Worm (Caenorhabditis elegans) whole organism, L4 larva: ENCODE data around the gene F16H6.7.
A peak's percentile ranks its signal among the peaks of the same experiment; 100 is the strongest.

ENCODE experiments used
- F49E8.2 ChIP-seq: sonication (generic microtip); optimal IDR thresholded peaks from 2 replicates; lab custom pipeline; 2016; ENCODE audit warnings: missing compliant biosample characterization, mild to moderate bottlenecking, missing genetic modification characterization, borderline replicate concordance
- R02D3.7 ChIP-seq: fragments of 150-350 bp; sonication (generic microtip); optimal IDR thresholded peaks from 3 replicates; lab custom pipeline; 2014; ENCODE audit warnings: missing biosample characterization, missing genetic modification characterization
- T20F7.1 ChIP-seq: fragments of 200-800 bp; sonication (Bioruptor generic); optimal IDR thresholded peaks from 2 replicates; lab custom pipeline; 2018; ENCODE audit warnings: mild to moderate bottlenecking, missing genetic modification characterization, missing compliant biosample characterization
- Y75B8A.6 ChIP-seq: fragments of 200-800 bp; sonication (Bioruptor generic); IDR thresholded peaks from 2 replicates; pipeline ENCODE4 v1.3.6; 2022; ENCODE audit warnings: missing genetic modification reagents, missing genetic modification characterization, missing compliant biosample characterization
- aha-1 ChIP-seq: fragments of 150-350 bp; peaks from one replicate; lab custom pipeline; 2014; ENCODE audit warnings: missing biosample characterization, missing genetic modification characterization
- ama-1 ChIP-seq: fragments of 150-350 bp; optimal IDR thresholded peaks from 2 replicates; lab custom pipeline; 2014; ENCODE audit warnings: inconsistent platforms, mixed read lengths
- attf-4 ChIP-seq: sonication (generic microtip); optimal IDR thresholded peaks from 3 replicates; lab custom pipeline; 2017; ENCODE audit warnings: missing biosample characterization, missing genetic modification characterization
- ceh-20 ChIP-seq: fragments of 200-800 bp; sonication (Bioruptor generic); IDR thresholded peaks from 2 replicates; pipeline ENCODE4 v1.3.6; 2022; ENCODE audit warnings: missing genetic modification reagents, missing genetic modification characterization, missing compliant biosample characterization
- ceh-62 ChIP-seq: sonication (generic microtip); optimal IDR thresholded peaks from 2 replicates; lab custom pipeline; 2017; ENCODE audit warnings: missing biosample characterization, missing genetic modification characterization
- ceh-82 ChIP-seq: sonication (generic microtip); optimal IDR thresholded peaks from 2 replicates; lab custom pipeline; 2017; ENCODE audit warnings: missing biosample characterization, missing genetic modification characterization
- ctbp-1 ChIP-seq: fragments of 200-800 bp; sonication (Bioruptor generic); IDR thresholded peaks from 2 replicates; pipeline ENCODE4 v1.3.6; 2022; ENCODE audit warnings: missing genetic modification reagents, missing genetic modification characterization, missing compliant biosample characterization
- daf-16 ChIP-seq, 3 experiments: sonication (generic microtip); optimal IDR thresholded peaks; 2 replicates each; lab custom pipeline; 2016 to 2017; ENCODE audit warnings: missing genetic modification characterization in 3 of 3, missing genetic modification reagents in 3 of 3, mild to moderate bottlenecking in 2 of 3, missing compliant biosample characterization in 2 of 3, missing biosample characterization in 1 of 3, moderate library complexity in 1 of 3
- daf-19 ChIP-seq: fragments of 200-800 bp; sonication (Bioruptor generic); conservative IDR thresholded peaks from 2 replicates; pipeline ENCODE4 v1.3.6; 2022; ENCODE audit warnings: missing genetic modification characterization, missing compliant biosample characterization
- daf-8 ChIP-seq: fragments of 200-800 bp; sonication (Bioruptor generic); IDR thresholded peaks from 2 replicates; pipeline ENCODE4 v1.3.6; 2022; ENCODE audit warnings: missing genetic modification characterization, missing compliant biosample characterization
- duxl-1 ChIP-seq: sonication (generic microtip); optimal IDR thresholded peaks from 2 replicates; lab custom pipeline; 2016; ENCODE audit warnings: mild to moderate bottlenecking, missing genetic modification characterization, moderate library complexity, missing compliant biosample characterization; ENCODE audit not compliant: poor library complexity
- dve-1 ChIP-seq: sonication (generic microtip); optimal IDR thresholded peaks from 2 replicates; lab custom pipeline; 2017; ENCODE audit warnings: antibody characterized with exemption, mild to moderate bottlenecking, missing genetic modification characterization, missing compliant biosample characterization; ENCODE audit not compliant: insufficient read depth
- egl-27 ChIP-seq: sonication (generic microtip); optimal IDR thresholded peaks from 3 replicates; lab custom pipeline; 2017; ENCODE audit warnings: missing biosample characterization, missing genetic modification reagents, missing genetic modification characterization
- gei-8 ChIP-seq: fragments of 200-800 bp; sonication (Bioruptor generic); optimal IDR thresholded peaks from 2 replicates; lab custom pipeline; 2018; ENCODE audit warnings: mild to moderate bottlenecking, missing genetic modification characterization, missing compliant biosample characterization
- hlh-11 ChIP-seq: fragments of 200-800 bp; sonication (Bioruptor generic); optimal IDR thresholded peaks from 2 replicates; lab custom pipeline; 2018; ENCODE audit warnings: mild to moderate bottlenecking, missing genetic modification characterization, missing compliant biosample characterization
- hlh-30 ChIP-seq: sonication (generic microtip); optimal IDR thresholded peaks from 2 replicates; lab custom pipeline; 2017; ENCODE audit warnings: antibody characterized with exemption, mild to moderate bottlenecking, missing genetic modification characterization, missing compliant biosample characterization; ENCODE audit not compliant: insufficient read depth
- lin-38 ChIP-seq: fragments of 200-800 bp; sonication (Bioruptor generic); IDR thresholded peaks from 2 replicates; pipeline ENCODE4 v1.3.6; 2022; ENCODE audit warnings: missing genetic modification reagents, missing genetic modification characterization, missing compliant biosample characterization
- lir-3 ChIP-seq: sonication (generic microtip); optimal IDR thresholded peaks from 2 replicates; lab custom pipeline; 2016; ENCODE audit warnings: mild to moderate bottlenecking, missing genetic modification characterization, missing compliant biosample characterization
- madf-5 ChIP-seq, 2 experiments: fragments of 200-800 bp; sonication (Bioruptor generic); IDR thresholded peaks; 2 replicates each; pipeline ENCODE4 v1.3.6; 2022; ENCODE audit warnings: missing compliant biosample characterization in 2 of 2, missing genetic modification characterization in 2 of 2
- mes-2 ChIP-seq: sonication (generic microtip); optimal IDR thresholded peaks from 2 replicates; lab custom pipeline; 2016; ENCODE audit warnings: missing genotype, mild to moderate bottlenecking, missing genetic modification characterization, missing compliant biosample characterization; ENCODE audit not compliant: poor library complexity, severe bottlenecking
- mxl-3 ChIP-seq: fragments of 200-800 bp; sonication (Bioruptor generic); optimal IDR thresholded peaks from 2 replicates; lab custom pipeline; 2018; ENCODE audit warnings: mild to moderate bottlenecking, missing genetic modification characterization, missing compliant biosample characterization
- nhr-102 ChIP-seq: sonication (generic microtip); optimal IDR thresholded peaks from 2 replicates; lab custom pipeline; 2016; ENCODE audit warnings: mild to moderate bottlenecking, missing genetic modification characterization, moderate library complexity, missing compliant biosample characterization
- nhr-11 ChIP-seq: fragments of 150-350 bp; optimal IDR thresholded peaks from 2 replicates; lab custom pipeline; 2014; ENCODE audit warnings: missing biosample characterization, missing genetic modification characterization
- nhr-25 ChIP-seq: sonication (generic microtip); optimal IDR thresholded peaks from 2 replicates; lab custom pipeline; 2017; ENCODE audit warnings: missing genetic modification characterization, mild to moderate bottlenecking, missing compliant biosample characterization, antibody characterized with exemption, moderate library complexity, borderline replicate concordance; ENCODE audit not compliant: insufficient read depth
- nhr-42 ChIP-seq: fragments of 200-800 bp; sonication (Bioruptor generic); IDR thresholded peaks from 2 replicates; pipeline ENCODE4 v1.3.6; 2022; ENCODE audit warnings: missing genetic modification characterization, missing compliant biosample characterization
- nhr-48 ChIP-seq: sonication (generic microtip); optimal IDR thresholded peaks from 2 replicates; lab custom pipeline; 2016; ENCODE audit warnings: mild to moderate bottlenecking, missing genetic modification characterization, missing compliant biosample characterization
- nhr-77 ChIP-seq: fragments of 150-350 bp; optimal IDR thresholded peaks from 2 replicates; lab custom pipeline; 2014; ENCODE audit warnings: missing biosample characterization, missing genetic modification characterization
- php-3 ChIP-seq: fragments of 200-800 bp; sonication (Bioruptor generic); IDR thresholded peaks from 2 replicates; pipeline ENCODE4 v1.3.6; 2022; ENCODE audit warnings: missing genetic modification reagents, missing genetic modification characterization, missing compliant biosample characterization
- pqm-1 ChIP-seq: sonication (generic microtip); optimal IDR thresholded peaks from 2 replicates; lab custom pipeline; 2017; ENCODE audit warnings: missing biosample characterization, missing genetic modification characterization
- saeg-2 ChIP-seq: fragments of 200-800 bp; sonication (Bioruptor generic); IDR thresholded peaks from 2 replicates; pipeline ENCODE4 v1.3.6; 2022; ENCODE audit warnings: missing genetic modification reagents, missing genetic modification characterization, missing compliant biosample characterization
- sdz-12 ChIP-seq: fragments of 200-800 bp; sonication (Bioruptor generic); optimal IDR thresholded peaks from 2 replicates; lab custom pipeline; 2018; ENCODE audit warnings: mild to moderate bottlenecking, missing genetic modification characterization, missing compliant biosample characterization
- skn-1 ChIP-seq: fragments of 150-350 bp; optimal IDR thresholded peaks from 2 replicates; lab custom pipeline; 2014; ENCODE audit warnings: missing biosample characterization, missing genetic modification characterization
- snpc-1.2 ChIP-seq: fragments of 200-800 bp; sonication (Bioruptor generic); IDR thresholded peaks from 2 replicates; pipeline ENCODE4 v1.3.6; 2022; ENCODE audit warnings: missing genetic modification reagents, missing genetic modification characterization, missing compliant biosample characterization
- spr-3 ChIP-seq: fragments of 200-800 bp; sonication (Bioruptor generic); optimal IDR thresholded peaks from 2 replicates; lab custom pipeline; 2018; ENCODE audit warnings: mild to moderate bottlenecking, missing genetic modification characterization, missing compliant biosample characterization
- tag-97 ChIP-seq: fragments of 200-800 bp; sonication (Bioruptor generic); IDR thresholded peaks from 2 replicates; pipeline ENCODE4 v1.3.6; 2022; ENCODE audit warnings: missing genetic modification characterization, missing compliant biosample characterization
- unc-130 ChIP-seq: sonication (generic microtip); optimal IDR thresholded peaks from 2 replicates; lab custom pipeline; 2016; ENCODE audit warnings: missing genetic modification reagents, missing genetic modification characterization, missing compliant biosample characterization
- ztf-11 ChIP-seq: fragments of 150-350 bp; optimal IDR thresholded peaks from 2 replicates; lab custom pipeline; 2014; ENCODE audit warnings: missing biosample characterization, missing genetic modification characterization

F16H6.7 gene

DNA sequence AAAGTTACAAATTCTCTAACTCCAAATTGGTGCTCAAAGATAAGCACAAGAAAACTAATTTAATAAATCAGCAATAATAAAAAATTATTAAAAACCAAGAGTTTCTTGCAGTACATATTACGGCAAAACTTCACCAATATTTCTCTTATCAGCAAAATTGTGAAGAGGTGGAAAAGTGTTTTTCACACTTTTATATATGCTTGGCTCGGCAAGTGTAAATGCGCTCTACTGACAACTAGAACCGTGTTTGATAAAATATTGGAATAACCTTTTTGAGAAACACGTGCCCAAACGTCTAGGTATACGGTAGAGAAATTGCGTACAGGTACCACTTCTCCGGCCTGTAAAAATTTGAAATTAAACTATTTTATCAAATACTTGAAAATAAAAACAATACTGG, 32.4 kb upstream of the F16H6.7 start, which contains the start of gene R10E8.8 (continued):
- no peak for TF ChIP-seq nhr-25
- no peak for TF ChIP-seq nhr-42 (GFP tag; lab: Robert Waterston, UW)
- TF ChIP-seq R02D3.7 (tag; lab: Kevin White, UChicago), result no peak
- no peak for TF ChIP-seq ceh-62 (tag; lab: Kevin White, UChicago)
- no peak for TF ChIP-seq duxl-1 (tag; lab: Kevin White, UChicago)
- peak; percentile 67 for TF ChIP-seq lin-38
- no peak for TF ChIP-seq Y75B8A.6
- no peak for TF ChIP-seq nhr-102
- TF ChIP-seq pqm-1 (tag; lab: Kevin White, UChicago), result peak; percentile 77
- no peak for TF ChIP-seq saeg-2 (GFP tag; lab: Robert Waterston, UW)
- TF ChIP-seq skn-1, result no peak
- no peak for TF ChIP-seq nhr-11 (tag; lab: Kevin White, UChicago)
- TF ChIP-seq mxl-3, result peak; percentile 9
- no peak for TF ChIP-seq egl-27 (tag; lab: Kevin White, UChicago)
- no peak for TF ChIP-seq php-3 (GFP tag; lab: Robert Waterston, UW)
- TF ChIP-seq F49E8.2 (tag; lab: Kevin White, UChicago), result no peak
- no peak for TF ChIP-seq lir-3 (tag; lab: Kevin White, UChicago)
- no peak for TF ChIP-seq ceh-82 (tag; lab: Kevin White, UChicago)
- no peak for TF ChIP-seq T20F7.1
- no peak for TF ChIP-seq nhr-48 (tag; lab: Kevin White, UChicago)
- no peak for TF ChIP-seq ama-1 (lab: Kevin White, UChicago)
- no peak for TF ChIP-seq snpc-1.2 (GFP tag; lab: Robert Waterston, UW)
- peak; percentile 35 for TF ChIP-seq hlh-11
- TF ChIP-seq sdz-12 (GFP tag; lab: Kevin White, UChicago), result no peak
- no peak for TF ChIP-seq daf-19 (GFP tag; lab: Robert Waterston, UW)
- no peak for TF ChIP-seq aha-1
- TF ChIP-seq ctbp-1 (GFP tag; lab: Robert Waterston, UW), result no peak
- TF ChIP-seq mes-2 (tag; lab: Kevin White, UChicago), result no peak
- peak; percentile 15 for TF ChIP-seq nhr-77 (tag; lab: Kevin White, UChicago)
- TF ChIP-seq daf-16 (GFP tag; optimal IDR thresholded peaks at IDR 0.05; lab: Kevin White, UChicago), result no peak
- peak; percentile 81 for TF ChIP-seq daf-16 (tag; optimal IDR thresholded peaks at IDR 0.05; lab: Kevin White, UChicago)

ce11 chrV:18236714-18237288, 27.8 kb upstream of the F16H6.7 start, which contains the start of gene R10E8.3:
TSS of gene R10E8.3 (minus strand) at chrV:18236764.
- no peak for TF ChIP-seq daf-8 (GFP tag; lab: Robert Waterston, UW)
- TF ChIP-seq nhr-77 (tag; lab: Kevin White, UChicago), result peak; percentile 28
- TF ChIP-seq nhr-48 (tag; lab: Kevin White, UChicago), result no peak
- no peak for TF ChIP-seq daf-16 (GFP tag; optimal IDR thresholded peaks at IDR 0.05; lab: Kevin White, UChicago)
- peak; percentile 45 for TF ChIP-seq daf-16 (tag; optimal IDR thresholded peaks at IDR 0.05; lab: Kevin White, UChicago)
- TF ChIP-seq tag-97 (GFP tag; lab: Robert Waterston, UW), result no peak
- no peak for TF ChIP-seq ceh-20
- TF ChIP-seq hlh-30, result peak; percentile 30
- TF ChIP-seq dve-1 (tag; lab: Kevin White, UChicago), result peak; percentile 52

- no peak for TF ChIP-seq ztf-11 (tag; lab: Kevin White, UChicago)
- no peak for TF ChIP-seq attf-4 (tag; lab: Kevin White, UChicago)
- TF ChIP-seq ama-1 (lab: Kevin White, UChicago), result no peak
- TF ChIP-seq madf-5 (GFP tag; IDR thresholded peaks at IDR 0.05; lab: Robert Waterston, UW), result no peak
- peak; percentile 95 for TF ChIP-seq aha-1
- TF ChIP-seq unc-130 (GFP tag; lab: Kevin White, UChicago), result no peak
- no peak for TF ChIP-seq spr-3 (GFP tag; lab: Kevin White, UChicago)
- no peak for TF ChIP-seq gei-8 (GFP tag; lab: Kevin White, UChicago)
Measured at ce11 chrV:18235808-18236207, 26.8 kb upstream of the F16H6.7 start.
